Worm (Caenorhabditis elegans): ENCODE data around the gene Y34B4A.4.
A peak's percentile ranks its signal among the peaks of the same experiment; 100 is the strongest.

Gene Y34B4A.4

DNA sequence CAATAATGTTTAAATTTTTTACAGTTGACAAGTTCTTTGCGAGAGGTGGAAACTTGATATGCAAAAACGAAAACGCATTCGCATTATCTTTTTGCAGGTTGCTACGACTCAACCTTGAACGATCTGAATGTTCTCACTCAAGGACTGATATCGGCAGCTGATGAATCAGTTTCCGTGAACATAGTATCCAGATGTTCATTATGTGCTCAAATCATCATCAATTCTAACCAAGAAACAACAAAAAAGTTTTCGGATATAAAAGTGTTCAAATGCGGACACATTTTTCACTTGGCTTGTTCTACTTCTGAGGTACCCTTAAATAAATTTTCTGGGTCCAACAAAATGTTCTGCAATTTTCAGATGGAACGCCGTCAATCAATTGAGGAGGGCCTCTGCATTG is 25.0 kb downstream of the Y34B4A.4 start:
- TF ChIP-seq ztf-18 (tag; optimal IDR thresholded peaks at IDR 0.05) (no peak), mes-4 (tag; optimal IDR thresholded peaks at IDR 0.05) (no peak), Y53G8AR.9 (GFP tag; conservative IDR thresholded peaks at IDR 0.05) (no peak), F22D6.2 (tag; optimal IDR thresholded peaks at IDR 0.05) (no peak), ceh-40 (GFP tag; IDR thresholded peaks at IDR 0.05) (no peak), dpl-1 (GFP tag; optimal IDR thresholded peaks at IDR 0.05) (no peak)

DNA sequence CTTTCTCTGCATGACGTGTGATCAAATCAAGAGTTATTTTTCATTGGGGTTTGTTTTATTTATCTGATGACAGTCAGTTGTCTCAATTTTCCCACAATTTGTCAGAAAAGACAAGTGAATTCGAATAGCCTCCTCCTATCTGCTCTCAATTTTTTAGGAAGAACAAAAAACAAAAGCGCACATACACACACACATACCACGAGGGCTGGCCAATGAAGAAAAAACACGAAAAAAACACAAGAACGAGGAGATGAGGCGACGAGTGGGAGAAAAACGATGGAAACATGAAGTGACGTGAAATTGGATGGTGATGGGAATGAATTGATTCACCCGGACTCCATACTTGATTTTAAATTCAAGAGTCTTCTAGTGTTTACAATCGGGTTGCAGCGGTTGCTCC is 29.7 kb downstream of the Y34B4A.4 start:
- TF ChIP-seq C17E4.6 (GFP tag; IDR thresholded peaks at IDR 0.05) = no peak
- TF ChIP-seq egl-44 (GFP tag; IDR thresholded peaks at IDR 0.05) = no peak
- TF ChIP-seq unc-62 (GFP tag; optimal IDR thresholded peaks at IDR 0.05) = no peak
- no peak for TF ChIP-seq mes-4 (tag; optimal IDR thresholded peaks at IDR 0.05)
- TF ChIP-seq ccch-3 (GFP tag; optimal IDR thresholded peaks at IDR 0.05) = no peak
- no peak for TF ChIP-seq pha-4 (tag; optimal IDR thresholded peaks at IDR 0.05)
- no peak for TF ChIP-seq nfya-2 (GFP tag; IDR thresholded peaks at IDR 0.05)
- TF ChIP-seq hsf-1 (GFP tag; IDR thresholded peaks at IDR 0.05) = no peak

DNA sequence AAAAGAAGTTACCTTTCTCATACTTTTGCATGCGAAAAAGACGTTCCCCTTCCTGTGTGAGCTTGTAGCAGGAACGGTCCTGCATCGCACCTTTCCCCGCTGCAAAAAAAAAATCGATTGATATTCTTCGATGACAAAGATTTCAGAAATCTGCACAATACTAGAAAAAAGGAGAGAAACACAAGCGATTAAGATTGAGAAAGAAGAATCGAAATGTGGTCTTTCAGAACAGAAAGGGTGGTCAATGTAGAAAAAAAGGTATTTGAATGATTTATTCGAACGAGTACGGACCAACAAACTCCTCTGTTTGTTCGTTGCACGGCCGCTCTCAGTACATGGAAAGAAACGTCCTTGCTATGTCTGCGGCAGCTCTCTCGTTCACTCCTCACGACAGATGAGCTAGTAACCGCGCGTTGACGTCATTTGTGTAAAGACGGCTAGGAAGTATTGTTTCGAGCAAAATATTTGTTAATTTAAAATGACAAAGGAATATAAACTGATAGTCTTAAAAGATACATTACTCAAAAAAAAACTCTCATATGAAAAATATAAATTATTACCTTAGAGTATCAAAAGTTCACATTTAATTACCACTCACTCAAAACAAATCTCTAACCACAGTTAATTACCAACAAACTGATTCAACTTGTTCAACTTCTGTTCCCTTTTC is 34.0 kb downstream of the Y34B4A.4 start, which contains the start of gene ift-81:
Gene ift-81, plus strand, starts transcription at position 620 of the 670 bp plus-strand sequence.
- TF ChIP-seq sptf-2 (GFP tag; optimal IDR thresholded peaks at IDR 0.05) (no peak), ceh-91 (GFP tag; IDR thresholded peaks at IDR 0.05) (no peak), lsy-27 (tag; optimal IDR thresholded peaks at IDR 0.05; ENCODE audit: borderline replicate concordance, insufficient read depth) (no peak), lin-40 (tag; optimal IDR thresholded peaks at IDR 0.05) (peak; percentile 32), Y67H2A.10 (GFP tag; conservative IDR thresholded peaks at IDR 0.05) (no peak), unc-62 (GFP tag; optimal IDR thresholded peaks at IDR 0.05) (no peak), ztf-18 (tag; optimal IDR thresholded peaks at IDR 0.05) (peak; percentile 82), C06A6.2 (GFP tag; conservative IDR thresholded peaks at IDR 0.05) (no peak), snpc-3.4 (tag; optimal IDR thresholded peaks at IDR 0.05) (no peak), K12H6.12 (tag; optimal IDR thresholded peaks at IDR 0.05) (peak; percentile 10), snpc-1.3 (tag; optimal IDR thresholded peaks at IDR 0.05; ENCODE audit: insufficient read depth) (no peak), ceh-40 (GFP tag; IDR thresholded peaks at IDR 0.05) (no peak), pha-4 (tag; optimal IDR thresholded peaks at IDR 0.05) (no peak), hlh-26 (GFP tag; conservative IDR thresholded peaks at IDR 0.05) (no peak), Y56A3A.18 (GFP tag; IDR thresholded peaks at IDR 0.05) (no peak), K11D2.4 (GFP tag; IDR thresholded peaks at IDR 0.05) (no peak), tbx-9 (tag; optimal IDR thresholded peaks at IDR 0.05; ENCODE audit: borderline replicate concordance) (no peak), snpc-4 (GFP tag; optimal IDR thresholded peaks at IDR 0.05) (no peak), snpc-4 (tag; optimal IDR thresholded peaks at IDR 0.05) (no peak), lag-1 (GFP tag; IDR thresholded peaks at IDR 0.05) (no peak), mcd-1 (GFP tag; IDR thresholded peaks at IDR 0.05) (no peak), efl-1 (GFP tag; optimal IDR thresholded peaks at IDR 0.05) (no peak), lin-54 (GFP tag; optimal IDR thresholded peaks at IDR 0.05) (no peak), dpl-1 (GFP tag; optimal IDR thresholded peaks at IDR 0.05) (no peak), let-607 (tag; optimal IDR thresholded peaks at IDR 0.05) (no peak)

- TF ChIP-seq zim-3 (tag; optimal IDR thresholded peaks at IDR 0.05) (no peak), lin-40 (tag; optimal IDR thresholded peaks at IDR 0.05) (no peak), somi-1 (GFP tag; optimal IDR thresholded peaks at IDR 0.05) (no peak), C06A6.2 (GFP tag; conservative IDR thresholded peaks at IDR 0.05) (no peak), madf-8 (GFP tag; conservative IDR thresholded peaks at IDR 0.05) (no peak), egl-44 (GFP tag; IDR thresholded peaks at IDR 0.05) (no peak), ztf-6 (GFP tag; IDR thresholded peaks at IDR 0.05) (no peak), nfya-1 (tag; optimal IDR thresholded peaks at IDR 0.05; ENCODE audit: borderline replicate concordance, insufficient read depth) (no peak), Y79H2A.3 (GFP tag; conservative IDR thresholded peaks at IDR 0.05) (no peak), F10E7.11 (tag; optimal IDR thresholded peaks at IDR 0.05) (no peak), nhr-80 (tag; optimal IDR thresholded peaks at IDR 0.05) (no peak), lin-35 (GFP tag; optimal IDR thresholded peaks at IDR 0.05) (no peak)
Observed at ce11 chrX:5303500-5303899, 39.4 kb downstream of the Y34B4A.4 start, which contains the start of gene ags-3. Gene ags-3, minus strand, starts transcription at chrX:5303600.
